Worm (Caenorhabditis elegans) whole organism, late embryonic: Measurements from ENCODE around the gene srbc-20.

Source experiments
- C08G9.2 ChIP-seq: sonication (generic microtip); optimal IDR thresholded peaks from 2 replicates; lab custom pipeline; 2016; ENCODE audit warnings: mild to moderate bottlenecking, missing genetic modification characterization, moderate library complexity, missing compliant biosample characterization
- F13H6.1 ChIP-seq: sonication (generic microtip); optimal IDR thresholded peaks from 2 replicates; lab custom pipeline; 2016; ENCODE audit warnings: missing genetic modification characterization, missing compliant biosample characterization
- K02D7.2 ChIP-seq: sonication (generic microtip); optimal IDR thresholded peaks from 2 replicates; lab custom pipeline; 2017; ENCODE audit warnings: mild to moderate bottlenecking, missing genetic modification characterization, missing compliant biosample characterization
- ahr-1 ChIP-seq: sonication (generic microtip); optimal IDR thresholded peaks from 2 replicates; lab custom pipeline; 2016; ENCODE audit warnings: missing genetic modification characterization, missing compliant biosample characterization
- ama-1 ChIP-seq: fragments of 150-350 bp; optimal IDR thresholded peaks from 2 replicates; lab custom pipeline; 2014
- ceh-14 ChIP-seq: sonication (generic microtip); optimal IDR thresholded peaks from 2 replicates; lab custom pipeline; 2016; ENCODE audit warnings: missing genotype, missing genetic modification characterization, missing compliant biosample characterization
- ceh-2 ChIP-seq: sonication (generic microtip); optimal IDR thresholded peaks from 2 replicates; lab custom pipeline; 2016; ENCODE audit warnings: missing genotype, missing genetic modification characterization, missing compliant biosample characterization
- ceh-22 ChIP-seq: sonication (generic microtip); optimal IDR thresholded peaks from 2 replicates; lab custom pipeline; 2017; ENCODE audit warnings: missing biosample characterization, missing genetic modification characterization
- ceh-30 ChIP-seq: fragments of 150-350 bp; optimal IDR thresholded peaks from 2 replicates; lab custom pipeline; 2014; ENCODE audit warnings: missing biosample characterization, missing genetic modification characterization
- ceh-31 ChIP-seq: sonication (generic microtip); optimal IDR thresholded peaks from 2 replicates; lab custom pipeline; 2016; ENCODE audit warnings: missing genetic modification characterization, missing compliant biosample characterization
- ceh-34 ChIP-seq: sonication (generic microtip); optimal IDR thresholded peaks from 2 replicates; lab custom pipeline; 2016; ENCODE audit warnings: mild to moderate bottlenecking, missing genetic modification characterization, missing compliant biosample characterization
- elt-2 ChIP-seq: sonication (generic microtip); optimal IDR thresholded peaks from 2 replicates; lab custom pipeline; 2016; ENCODE audit warnings: missing genetic modification reagents, missing genetic modification characterization, missing compliant biosample characterization
- elt-4 ChIP-seq: sonication (generic microtip); optimal IDR thresholded peaks from 2 replicates; lab custom pipeline; 2016; ENCODE audit warnings: missing genetic modification characterization, missing compliant biosample characterization
- ets-4 ChIP-seq: sonication (generic microtip); optimal IDR thresholded peaks from 2 replicates; lab custom pipeline; 2016; ENCODE audit warnings: missing genetic modification characterization, missing compliant biosample characterization
- eyg-1 ChIP-seq: sonication (generic microtip); optimal IDR thresholded peaks from 2 replicates; lab custom pipeline; 2016; ENCODE audit warnings: missing genotype, missing genetic modification characterization, missing compliant biosample characterization
- gmeb-2 ChIP-seq: sonication (generic microtip); optimal IDR thresholded peaks from 2 replicates; lab custom pipeline; 2016; ENCODE audit warnings: missing genetic modification characterization, inconsistent platforms, missing compliant biosample characterization
- hlh-13 ChIP-seq: fragments of 200-800 bp; sonication (Bioruptor generic); optimal IDR thresholded peaks from 2 replicates; lab custom pipeline; 2018; ENCODE audit warnings: mild to moderate bottlenecking, missing genetic modification characterization, missing compliant biosample characterization
- hlh-30 ChIP-seq: sonication (generic microtip); optimal IDR thresholded peaks from 2 replicates; lab custom pipeline; 2017; ENCODE audit warnings: antibody characterized with exemption, missing genetic modification characterization, missing compliant biosample characterization; ENCODE audit not compliant: insufficient read depth
- hlh-6 ChIP-seq: sonication (generic microtip); optimal IDR thresholded peaks from 2 replicates; lab custom pipeline; 2016; ENCODE audit warnings: missing genotype, missing genetic modification characterization, missing compliant biosample characterization
- hlh-8 ChIP-seq: sonication (generic microtip); optimal IDR thresholded peaks from 2 replicates; lab custom pipeline; 2016; ENCODE audit warnings: missing genotype, missing genetic modification characterization, missing compliant biosample characterization
- lim-6 ChIP-seq: sonication (generic microtip); optimal IDR thresholded peaks from 2 replicates; lab custom pipeline; 2016; ENCODE audit warnings: missing genetic modification characterization, missing compliant biosample characterization
- madf-2 ChIP-seq: sonication (generic microtip); optimal IDR thresholded peaks from 2 replicates; lab custom pipeline; 2017; ENCODE audit warnings: missing genetic modification characterization, missing compliant biosample characterization
- mec-3 ChIP-seq: sonication (generic microtip); optimal IDR thresholded peaks from 2 replicates; lab custom pipeline; 2016; ENCODE audit warnings: borderline replicate concordance, missing genetic modification characterization, missing compliant biosample characterization
- nfya-1 ChIP-seq: sonication (generic microtip); optimal IDR thresholded peaks from 2 replicates; lab custom pipeline; 2017; ENCODE audit warnings: missing genetic modification characterization, mild to moderate bottlenecking, missing compliant biosample characterization, antibody characterized with exemption, moderate library complexity
- odd-2 ChIP-seq: sonication (generic microtip); optimal IDR thresholded peaks from 2 replicates; lab custom pipeline; 2017; ENCODE audit warnings: antibody characterized with exemption, mild to moderate bottlenecking, missing genetic modification characterization, missing compliant biosample characterization
- pag-3 ChIP-seq: sonication (generic microtip); optimal IDR thresholded peaks from 2 replicates; lab custom pipeline; 2016; ENCODE audit warnings: missing compliant biosample characterization, missing genetic modification characterization, borderline replicate concordance
- pax-1 ChIP-seq: fragments of 150-350 bp; optimal IDR thresholded peaks from 2 replicates; lab custom pipeline; 2014; ENCODE audit warnings: missing biosample characterization, missing genetic modification characterization
- pha-4 ChIP-seq: fragments of 150-350 bp; optimal IDR thresholded peaks from 2 replicates; lab custom pipeline; 2018; ENCODE audit warnings: missing biosample characterization, missing genetic modification reagents, missing genetic modification characterization
- pros-1 ChIP-seq: fragments of 150-350 bp; optimal IDR thresholded peaks from 2 replicates; lab custom pipeline; 2014; ENCODE audit warnings: missing biosample characterization, missing genetic modification reagents, missing genetic modification characterization
- ref-2 ChIP-seq: sonication (generic microtip); optimal IDR thresholded peaks from 2 replicates; lab custom pipeline; 2016; ENCODE audit warnings: missing genetic modification characterization, missing compliant biosample characterization
- rnt-1 ChIP-seq: sonication (generic microtip); optimal IDR thresholded peaks from 2 replicates; lab custom pipeline; 2016; ENCODE audit warnings: missing genetic modification characterization, missing compliant biosample characterization
- tbx-7 ChIP-seq: sonication (generic microtip); optimal IDR thresholded peaks from 2 replicates; lab custom pipeline; 2016; ENCODE audit warnings: missing genotype, missing genetic modification characterization, missing compliant biosample characterization
- ttx-3 ChIP-seq: sonication (generic microtip); optimal IDR thresholded peaks from 2 replicates; lab custom pipeline; 2016; ENCODE audit warnings: missing genetic modification reagents, missing genetic modification characterization, missing compliant biosample characterization
- unc-3 ChIP-seq, 2 experiments: fragments of 200-800 bp in 1 of 2; sonication (Bioruptor generic) in 1 of 2; sonication (generic microtip) in 1 of 2; conservative IDR thresholded peaks in 1 of 2; optimal IDR thresholded peaks in 1 of 2; 2 replicates each; pipeline versions ENCODE4 v1.3.6 to Lab custom; 2016 to 2022; ENCODE audit warnings: missing compliant biosample characterization in 2 of 2, missing genetic modification characterization in 2 of 2, missing genetic modification reagents in 1 of 2
- unc-86 ChIP-seq: sonication (generic microtip); optimal IDR thresholded peaks from 2 replicates; lab custom pipeline; 2016; ENCODE audit warnings: missing genetic modification characterization, missing compliant biosample characterization
- zip-5 ChIP-seq: sonication (generic microtip); optimal IDR thresholded peaks from 2 replicates; lab custom pipeline; 2016; ENCODE audit warnings: missing genetic modification characterization, missing compliant biosample characterization
- ztf-16 ChIP-seq: sonication (generic microtip); optimal IDR thresholded peaks from 2 replicates; lab custom pipeline; 2017; ENCODE audit warnings: missing genetic modification characterization, missing compliant biosample characterization

Gene srbc-20

ce11 chrV:2179214-2179613 lies 32.3 kb downstream of the srbc-20 start, which contains the start of gene cyp-33C1:
cyp-33C1 (plus strand) TSS chrV:2179514.
- TF ChIP-seq ceh-31 (tag; lab: Kevin White, UChicago) (no peak), ceh-30 (tag; lab: Kevin White, UChicago) (no peak), K02D7.2 (tag; lab: Kevin White, UChicago) (no peak), ztf-16 (tag; lab: Kevin White, UChicago) (no peak), zip-5 (tag; lab: Kevin White, UChicago) (no peak), C08G9.2 (tag; lab: Kevin White, UChicago) (no peak), lim-6 (no peak), elt-4 (tag; lab: Kevin White, UChicago) (no peak), hlh-6 (tag; lab: Kevin White, UChicago) (no peak), ceh-22 (tag; lab: Kevin White, UChicago) (no peak), hlh-30 (no peak), rnt-1 (tag; lab: Kevin White, UChicago) (no peak), ets-4 (no peak), ceh-2 (tag; lab: Kevin White, UChicago) (no peak), ceh-14 (tag; lab: Kevin White, UChicago) (no peak), pax-1 (tag; lab: Kevin White, UChicago) (no peak), pha-4 (no peak), hlh-13 (GFP tag; lab: Kevin White, UChicago) (no peak)

DNA sequence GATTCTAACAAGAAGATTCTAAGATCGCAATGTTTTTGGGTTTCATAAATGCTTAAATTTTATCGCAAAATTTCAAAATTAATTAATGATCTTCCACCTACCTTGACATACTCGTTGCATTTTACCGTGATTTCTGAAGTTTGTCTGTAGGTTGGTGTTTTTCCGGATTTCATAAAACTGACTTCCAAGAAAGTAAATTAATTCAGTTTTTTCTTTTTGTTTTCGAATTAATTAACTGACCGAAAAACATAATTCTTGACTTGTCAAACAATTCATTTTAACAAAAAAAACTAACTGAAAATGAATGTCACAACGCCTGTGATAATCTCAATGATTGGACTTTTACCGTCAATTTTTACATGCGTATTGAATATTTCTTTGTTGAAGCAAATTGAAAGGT lies 34.8 kb downstream of the srbc-20 start, which contains the start of gene srbc-16:
Gene srbc-16, plus strand, starts transcription at position 301 of the 400 bp plus-strand sequence.
- TF ChIP-seq unc-3 (GFP tag; conservative IDR thresholded peaks at IDR 0.05; lab: Robert Waterston, UW) (no peak), unc-3 (tag; optimal IDR thresholded peaks at IDR 0.05; lab: Kevin White, UChicago) (no peak), ceh-30 (tag; lab: Kevin White, UChicago) (no peak), hlh-8 (tag; lab: Kevin White, UChicago) (no peak), pax-1 (tag; lab: Kevin White, UChicago) (no peak), ceh-22 (tag; lab: Kevin White, UChicago) (no peak), elt-2 (tag; lab: Kevin White, UChicago) (no peak), ttx-3 (tag; lab: Kevin White, UChicago) (no peak), ztf-16 (tag; lab: Kevin White, UChicago) (no peak), ceh-34 (tag; lab: Kevin White, UChicago) (no peak), pros-1 (tag; lab: Kevin White, UChicago) (no peak), ama-1 (no peak)

- TF ChIP-seq tbx-7 (tag; lab: Kevin White, UChicago) (no peak), odd-2 (tag; lab: Kevin White, UChicago) (no peak), mec-3 (tag; lab: Kevin White, UChicago) (no peak), ztf-16 (tag; lab: Kevin White, UChicago) (no peak)
- TF ChIP-seq, all 69 proteins: peak for 0
Measured at ce11 chrV:2183162-2183561, 36.3 kb downstream of the srbc-20 start, which contains the start of gene cyp-33C2. cyp-33C2 (plus strand) TSS chrV:2183488.

- TF ChIP-seq C08G9.2 (tag; lab: Kevin White, UChicago) (no peak), elt-4 (tag; lab: Kevin White, UChicago) (peak; percentile 5), rnt-1 (tag; lab: Kevin White, UChicago) (no peak)
Measured at ce11 chrV:2185486-2185885, 38.6 kb downstream of the srbc-20 start.

DNA sequence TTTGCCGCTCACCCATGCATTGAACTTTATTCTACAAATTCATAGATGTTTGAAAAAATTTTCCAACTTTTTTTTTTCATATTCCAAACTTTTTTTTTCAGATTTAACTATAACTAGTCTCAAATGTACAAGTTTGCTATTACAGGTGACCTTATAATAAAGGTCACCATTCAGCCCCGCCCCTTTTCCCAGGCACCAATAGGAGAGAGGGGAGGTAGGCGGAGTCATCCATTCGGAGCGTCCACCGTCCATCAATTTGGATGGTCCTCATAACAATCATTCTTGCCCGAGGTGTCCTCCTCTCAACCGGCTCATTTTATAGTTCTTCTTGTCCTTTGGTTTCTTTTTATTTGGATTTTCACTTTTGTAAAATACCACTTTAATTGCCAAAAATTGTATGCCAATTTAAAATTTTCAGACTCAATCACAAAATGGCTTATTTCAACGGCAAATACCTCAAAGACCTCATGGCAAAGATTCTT lies 41.0 kb downstream of the srbc-20 start, which contains the start of gene Y5H2B.3:
Gene Y5H2B.3, plus strand, starts transcription at position 432 of the 482 bp plus-strand sequence.
- peak; percentile 60 for TF ChIP-seq nfya-1 (tag; lab: Kevin White, UChicago)
- TF ChIP-seq ceh-31 (tag; lab: Kevin White, UChicago) = no peak

- TF ChIP-seq ahr-1 (tag; lab: Kevin White, UChicago) (no peak), ztf-16 (tag; lab: Kevin White, UChicago) (no peak), tbx-7 (tag; lab: Kevin White, UChicago) (no peak), pag-3 (tag; lab: Kevin White, UChicago) (no peak), gmeb-2 (tag; lab: Kevin White, UChicago) (no peak), eyg-1 (tag; lab: Kevin White, UChicago) (no peak), unc-86 (tag; lab: Kevin White, UChicago) (no peak), K02D7.2 (tag; lab: Kevin White, UChicago) (no peak), ets-4 (no peak), madf-2 (tag; lab: Kevin White, UChicago) (no peak), ceh-22 (tag; lab: Kevin White, UChicago) (no peak), ref-2 (tag; lab: Kevin White, UChicago) (no peak), ceh-34 (tag; lab: Kevin White, UChicago) (no peak), F13H6.1 (tag; lab: Kevin White, UChicago) (no peak), hlh-30 (no peak), elt-4 (tag; lab: Kevin White, UChicago) (no peak), hlh-6 (tag; lab: Kevin White, UChicago) (no peak)
Measured at ce11 chrV:2190383-2190782, 43.5 kb downstream of the srbc-20 start.
